Worm (Caenorhabditis elegans) whole organism, L3 larva: ENCODE measurements around the gene Y45G12B.3.

Experiments
- R02D3.7 ChIP-seq: fragments of 150-350 bp; optimal IDR thresholded peaks from 2 replicates; lab custom pipeline; 2014; ENCODE audit warnings: missing biosample characterization, missing genetic modification characterization
- aly-2 ChIP-seq: fragments of 150-350 bp; optimal IDR thresholded peaks from 2 replicates; lab custom pipeline; 2014; ENCODE audit warnings: missing biosample characterization, missing genetic modification characterization
- ama-1 ChIP-seq: fragments of 150-350 bp; optimal IDR thresholded peaks from 2 replicates; lab custom pipeline; 2018
- ceh-16 ChIP-seq: sonication (generic microtip); optimal IDR thresholded peaks from 2 replicates; lab custom pipeline; 2017; ENCODE audit warnings: missing biosample characterization, missing genetic modification characterization
- ceh-28 ChIP-seq: fragments of 150-350 bp; optimal IDR thresholded peaks from 2 replicates; lab custom pipeline; 2014; ENCODE audit warnings: missing biosample characterization, missing genetic modification reagents, missing genetic modification characterization
- ceh-9 ChIP-seq: sonication (generic microtip); optimal IDR thresholded peaks from 2 replicates; lab custom pipeline; 2018; ENCODE audit warnings: missing biosample characterization, missing genetic modification characterization
- daf-12 ChIP-seq: fragments of 150-350 bp; optimal IDR thresholded peaks from 2 replicates; lab custom pipeline; 2014; ENCODE audit warnings: missing biosample characterization, missing genetic modification reagents, missing genetic modification characterization
- egl-27 ChIP-seq: sonication (generic microtip); optimal IDR thresholded peaks from 4 replicates; lab custom pipeline; 2017; ENCODE audit warnings: missing biosample characterization, missing genetic modification reagents, missing genetic modification characterization
- egl-5 ChIP-seq: fragments of 150-350 bp; optimal IDR thresholded peaks from 2 replicates; lab custom pipeline; 2017; ENCODE audit warnings: missing biosample characterization, missing genetic modification reagents, missing genetic modification characterization, inconsistent platforms
- elt-1 ChIP-seq: fragments of 150-350 bp; optimal IDR thresholded peaks from 2 replicates; lab custom pipeline; 2014; ENCODE audit warnings: missing biosample characterization, missing genetic modification characterization
- elt-2 ChIP-seq: sonication (generic microtip); optimal IDR thresholded peaks from 2 replicates; lab custom pipeline; 2016; ENCODE audit warnings: missing genetic modification reagents, mild to moderate bottlenecking, missing genetic modification characterization, missing compliant biosample characterization
- elt-3 ChIP-seq, 3 experiments: fragments of 150-350 bp in 1 of 3; sonication (generic microtip) in 2 of 3; optimal IDR thresholded peaks; 2 replicates in 2 of 3; 4 replicates in 1 of 3; lab custom pipeline; 2014 to 2017; ENCODE audit warnings: missing biosample characterization in 3 of 3, missing genetic modification characterization in 3 of 3
- fkh-10 ChIP-seq: sonication (generic microtip); optimal IDR thresholded peaks from 2 replicates; lab custom pipeline; 2017; ENCODE audit warnings: missing biosample characterization, missing genetic modification reagents, missing genetic modification characterization
- fkh-2 ChIP-seq: fragments of 150-350 bp; optimal IDR thresholded peaks from 2 replicates; lab custom pipeline; 2014; ENCODE audit warnings: missing biosample characterization, missing genetic modification reagents, missing genetic modification characterization
- fos-1 ChIP-seq: fragments of 150-350 bp; optimal IDR thresholded peaks from 2 replicates; lab custom pipeline; 2014; ENCODE audit warnings: missing biosample characterization, missing genetic modification characterization
- hmg-11 ChIP-seq: sonication (generic microtip); optimal IDR thresholded peaks from 2 replicates; lab custom pipeline; 2016; ENCODE audit warnings: missing genetic modification characterization, missing compliant biosample characterization
- lin-15B ChIP-seq: fragments of 150-350 bp; optimal IDR thresholded peaks from 2 replicates; lab custom pipeline; 2014; ENCODE audit warnings: missing biosample characterization, missing genetic modification characterization
- lin-39 ChIP-seq: fragments of 150-350 bp; optimal IDR thresholded peaks from 2 replicates; lab custom pipeline; 2018; ENCODE audit warnings: missing biosample characterization, missing genetic modification reagents, missing genetic modification characterization
- lsy-12 ChIP-seq: sonication (generic microtip); optimal IDR thresholded peaks from 2 replicates; lab custom pipeline; 2016; ENCODE audit warnings: mild to moderate bottlenecking, missing genetic modification characterization, missing compliant biosample characterization
- mdl-1 ChIP-seq: fragments of 150-350 bp; optimal IDR thresholded peaks from 2 replicates; lab custom pipeline; 2014; ENCODE audit warnings: missing biosample characterization, missing genetic modification characterization
- mml-1 ChIP-seq: fragments of 150-350 bp; sonication (generic microtip); optimal IDR thresholded peaks from 3 replicates; lab custom pipeline; 2014; ENCODE audit warnings: missing biosample characterization, missing genetic modification characterization
- nfya-1 ChIP-seq: sonication (generic microtip); optimal IDR thresholded peaks from 2 replicates; lab custom pipeline; 2017; ENCODE audit warnings: missing genetic modification characterization, mild to moderate bottlenecking, missing compliant biosample characterization, antibody characterized with exemption, moderate library complexity; ENCODE audit not compliant: insufficient read depth
- nhr-11 ChIP-seq: fragments of 150-350 bp; optimal IDR thresholded peaks from 2 replicates; lab custom pipeline; 2014; ENCODE audit warnings: missing biosample characterization, missing genetic modification characterization
- nhr-12 ChIP-seq: fragments of 150-350 bp; optimal IDR thresholded peaks from 2 replicates; lab custom pipeline; 2014; ENCODE audit warnings: missing biosample characterization, missing genetic modification characterization
- nhr-23 ChIP-seq: fragments of 150-350 bp; optimal IDR thresholded peaks from 2 replicates; lab custom pipeline; 2014; ENCODE audit warnings: missing biosample characterization, missing genetic modification reagents, missing genetic modification characterization
- nhr-237 ChIP-seq: fragments of 150-350 bp; optimal IDR thresholded peaks from 2 replicates; lab custom pipeline; 2014; ENCODE audit warnings: missing biosample characterization, missing genetic modification characterization
- nhr-25 ChIP-seq: sonication (generic microtip); optimal IDR thresholded peaks from 2 replicates; lab custom pipeline; 2017; ENCODE audit warnings: missing biosample characterization, missing genetic modification characterization
- nhr-28 ChIP-seq: fragments of 150-350 bp; optimal IDR thresholded peaks from 2 replicates; lab custom pipeline; 2014; ENCODE audit warnings: missing biosample characterization, missing genetic modification characterization
- nhr-67 ChIP-seq: fragments of 150-350 bp; optimal IDR thresholded peaks from 2 replicates; lab custom pipeline; 2014; ENCODE audit warnings: missing biosample characterization, missing genetic modification characterization
- nhr-77 ChIP-seq: fragments of 150-350 bp; optimal IDR thresholded peaks from 2 replicates; lab custom pipeline; 2014; ENCODE audit warnings: missing biosample characterization, missing genetic modification characterization
- pha-4 ChIP-seq: fragments of 150-350 bp; optimal IDR thresholded peaks from 2 replicates; lab custom pipeline; 2014; ENCODE audit warnings: missing biosample characterization, missing genetic modification reagents, missing genetic modification characterization
- pqm-1 ChIP-seq: fragments of 150-350 bp; optimal IDR thresholded peaks from 2 replicates; lab custom pipeline; 2017; ENCODE audit warnings: missing biosample characterization, missing genetic modification characterization, inconsistent platforms
- sea-2 ChIP-seq: fragments of 150-350 bp; sonication (generic microtip); optimal IDR thresholded peaks from 4 replicates; lab custom pipeline; 2014; ENCODE audit warnings: missing biosample characterization, missing genetic modification reagents, missing genetic modification characterization
- skn-1 ChIP-seq: fragments of 150-350 bp; optimal IDR thresholded peaks from 2 replicates; lab custom pipeline; 2014; ENCODE audit warnings: missing biosample characterization, missing genetic modification characterization
- snpc-4 ChIP-seq: fragments of 150-350 bp; optimal IDR thresholded peaks from 2 replicates; lab custom pipeline; 2014; ENCODE audit warnings: missing biosample characterization, missing genetic modification characterization
- tbx-2 ChIP-seq: sonication (generic microtip); optimal IDR thresholded peaks from 2 replicates; lab custom pipeline; 2016; ENCODE audit warnings: mild to moderate bottlenecking, missing genetic modification characterization, missing compliant biosample characterization
- unc-39 ChIP-seq: sonication (generic microtip); optimal IDR thresholded peaks from 4 replicates; lab custom pipeline; 2017; ENCODE audit warnings: missing biosample characterization, missing genetic modification characterization
- unc-62 ChIP-seq: fragments of 150-350 bp; sonication (generic microtip); optimal IDR thresholded peaks from 4 replicates; lab custom pipeline; 2014; ENCODE audit warnings: missing biosample characterization, missing genetic modification reagents, missing genetic modification characterization
- zag-1 ChIP-seq: fragments of 150-350 bp; optimal IDR thresholded peaks from 2 replicates; lab custom pipeline; 2014; ENCODE audit warnings: missing biosample characterization, missing genetic modification characterization

Gene Y45G12B.3

DNA sequence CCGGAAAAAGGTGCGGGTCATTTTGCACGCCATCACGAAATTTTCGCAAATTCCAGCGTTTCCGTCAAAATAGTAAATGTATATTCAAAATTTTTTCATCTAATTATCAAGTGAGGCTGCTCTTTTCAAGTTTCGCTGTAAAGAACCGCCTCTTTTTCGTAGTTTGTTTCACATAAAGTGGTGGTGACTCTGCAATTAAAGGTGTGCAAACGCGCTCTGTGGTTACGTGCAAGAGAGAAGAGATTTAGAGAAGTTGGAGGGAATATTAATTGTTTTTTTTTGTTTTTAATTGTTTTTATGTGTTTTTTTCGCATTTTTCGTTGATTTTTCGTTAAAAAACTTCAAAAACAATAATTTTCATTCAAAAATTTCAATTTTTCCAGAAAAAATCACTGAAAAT, 23.5 kb downstream of the Y45G12B.3 start, which contains the start of gene W02G9.3 (continued):
- TF ChIP-seq fos-1 (tag; lab: Kevin White, UChicago) (no peak), mml-1 (tag; lab: Kevin White, UChicago) (no peak)
- TF ChIP-seq, all 47 proteins: peak for 16

DNA sequence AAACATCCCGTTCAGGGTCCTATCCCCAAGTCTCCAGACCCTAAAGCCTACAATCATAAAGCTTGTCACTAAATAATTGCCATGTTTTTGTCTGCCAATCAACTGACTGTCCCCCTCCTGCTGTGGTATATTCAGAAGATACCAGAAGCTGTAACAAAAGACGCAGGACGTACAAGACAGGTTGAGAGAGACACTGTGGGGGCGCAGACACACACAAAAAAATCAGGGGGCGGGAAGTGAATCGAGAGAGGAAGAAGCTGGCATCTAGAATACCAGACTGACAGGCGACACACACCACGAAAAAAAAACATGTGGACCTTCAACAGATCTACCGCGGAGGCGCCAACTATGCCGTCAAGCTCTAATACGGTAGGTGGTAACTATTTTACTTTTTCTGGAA, 24.9 kb downstream of the Y45G12B.3 start, which contains the start of gene kel-8:
Gene kel-8 (plus strand): TSS at position 301 of the 400 bp plus-strand sequence.
- TF ChIP-seq nhr-25 (tag; lab: Kevin White, UChicago): peak; percentile 41
- TF ChIP-seq nfya-1: peak; percentile 53
- TF ChIP-seq ceh-9: no peak
- TF ChIP-seq hmg-11: no peak

- TF ChIP-seq elt-2 (no peak), zag-1 (tag; lab: Kevin White, UChicago) (no peak), hmg-11 (no peak), aly-2 (tag; lab: Kevin White, UChicago) (no peak), snpc-4 (no peak), skn-1 (no peak), egl-27 (tag; lab: Kevin White, UChicago) (no peak), unc-39 (tag; lab: Kevin White, UChicago) (no peak), ceh-9 (no peak), sea-2 (no peak), fkh-10 (no peak), fos-1 (tag; lab: Kevin White, UChicago) (no peak), daf-12 (tag; lab: Kevin White, UChicago) (no peak), nhr-25 (tag; lab: Kevin White, UChicago) (no peak)
Observed at ce11 chrV:2666600-2666999, 29.5 kb downstream of the Y45G12B.3 start, which contains the start of gene W02G9.4. W02G9.4 (plus strand) TSS chrV:2666900.

DNA sequence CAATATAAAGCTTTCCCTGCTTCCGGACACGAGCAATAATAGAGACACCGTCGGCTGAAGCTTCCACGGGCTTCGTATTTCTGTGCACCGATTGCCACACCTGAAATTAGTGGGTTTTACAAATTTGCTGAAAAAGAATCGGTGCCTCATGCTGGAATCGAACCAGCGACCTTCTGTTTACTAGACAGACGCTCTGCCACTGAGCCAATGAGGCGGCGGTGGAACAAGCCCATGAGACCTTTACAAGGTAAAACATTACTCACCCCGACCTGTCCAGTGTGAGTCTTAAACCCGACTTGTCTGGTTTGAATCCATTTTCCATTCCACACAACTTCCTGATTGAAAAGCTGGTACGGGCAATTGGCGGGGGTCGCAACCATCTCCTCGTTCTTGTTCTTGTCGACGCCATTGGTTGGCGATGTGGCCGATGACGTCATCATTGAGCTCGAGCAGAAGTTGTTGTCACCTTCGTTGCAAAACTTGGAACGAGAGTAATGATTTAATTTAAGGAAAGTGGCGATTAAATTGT, 31.5 kb downstream of the Y45G12B.3 start, which contains the start of gene ndx-2:
Gene ndx-2 (minus strand): TSS at position 479 of the 529 bp plus-strand sequence.
- TF ChIP-seq lsy-12 (tag; lab: Kevin White, UChicago) (peak; percentile 14), elt-1 (no peak)
- TF ChIP-seq, all 47 proteins: peak for 1

ce11 chrV:2660457-2660856, 35.6 kb downstream of the Y45G12B.3 start:
- no peak for TF ChIP-seq nhr-67 (tag; lab: Kevin White, UChicago)

ce11 chrV:2657682-2658081, 38.4 kb downstream of the Y45G12B.3 start:
- TF ChIP-seq egl-27 (tag; lab: Kevin White, UChicago): no peak
- no peak for TF ChIP-seq elt-3 (tag; optimal IDR thresholded peaks at IDR 0.05; lab: Kevin White, UChicago)
- TF ChIP-seq nhr-237 (tag; lab: Kevin White, UChicago): no peak
- TF ChIP-seq snpc-4: no peak
- TF ChIP-seq nhr-23: no peak
- TF ChIP-seq ceh-16 (tag; lab: Kevin White, UChicago): no peak
- TF ChIP-seq nhr-77: no peak
- no peak for TF ChIP-seq egl-5
- TF ChIP-seq nfya-1: peak; percentile 26
- no peak for TF ChIP-seq skn-1
- TF ChIP-seq hmg-11: no peak
- TF ChIP-seq ceh-28: no peak
- TF ChIP-seq mdl-1 (tag; lab: Kevin White, UChicago): no peak
- TF ChIP-seq pha-4 (tag; lab: Kevin White, UChicago): peak; percentile 39
- no peak for TF ChIP-seq nhr-12 (tag; lab: Kevin White, UChicago)
- TF ChIP-seq lin-39 (tag; lab: Kevin White, UChicago): no peak
- TF ChIP-seq zag-1 (tag; lab: Kevin White, UChicago): no peak
- no peak for TF ChIP-seq aly-2 (tag; lab: Kevin White, UChicago)
- TF ChIP-seq lin-15B (tag; lab: Kevin White, UChicago): peak; percentile 7
- no peak for TF ChIP-seq mml-1 (tag; lab: Kevin White, UChicago)
- TF ChIP-seq tbx-2 (tag; lab: Kevin White, UChicago): no peak
- no peak for TF ChIP-seq fkh-2
- no peak for TF ChIP-seq ama-1 (lab: Kevin White, UChicago)
- TF ChIP-seq R02D3.7: no peak
- TF ChIP-seq nhr-11 (tag; lab: Kevin White, UChicago): no peak
- no peak for TF ChIP-seq elt-1
- TF ChIP-seq pqm-1 (tag; lab: Kevin White, UChicago): peak; percentile 9
- no peak for TF ChIP-seq unc-62
- TF ChIP-seq nhr-28: no peak
- peak; percentile 50 for TF ChIP-seq elt-2
- no peak for TF ChIP-seq fkh-10
- no peak for TF ChIP-seq sea-2
